Fruit fly (Drosophila melanogaster) whole organism, embryonic: ENCODE measurements around the gene CG13306.

Source experiments
- Aef1 ChIP-seq: fragments of 200-800 bp; sonication (Bioruptor generic); IDR thresholded peaks from 3 replicates; pipeline ENCODE4 v1.3.6; 2022; ENCODE audit warnings: missing biosample characterization, missing genetic modification characterization
- Bgb ChIP-seq: fragments of 200-800 bp; sonication (Bioruptor generic); IDR thresholded peaks from 2 replicates; pipeline ENCODE4 v1.3.6; 2022; ENCODE audit warnings: missing biosample characterization, missing genetic modification characterization; ENCODE audit not compliant: partially characterized antibody
- Blimp-1 ChIP-seq: fragments of 200-800 bp; sonication (Bioruptor generic); optimal IDR thresholded peaks from 3 replicates; lab custom pipeline; 2018; ENCODE audit warnings: missing biosample characterization, missing genetic modification characterization, mild to moderate bottlenecking, moderate library complexity, missing genetic modification reagents
- CG11696 ChIP-seq: fragments of 200-800 bp; sonication (Bioruptor generic); IDR thresholded peaks from 2 replicates; pipeline ENCODE4 v1.3.6; 2022; ENCODE audit warnings: missing biosample characterization, missing genetic modification characterization
- CG12659 ChIP-seq: fragments of 200-800 bp; sonication (Bioruptor generic); optimal IDR thresholded peaks from 3 replicates; lab custom pipeline; 2017; ENCODE audit warnings: mild to moderate bottlenecking, missing biosample characterization, missing genetic modification reagents, missing genetic modification characterization
- CG14667 ChIP-seq: fragments of 200-800 bp; sonication (Bioruptor generic); IDR thresholded peaks from 2 replicates; pipeline ENCODE4 v1.3.6; 2022; ENCODE audit warnings: missing biosample characterization, missing genetic modification characterization
- CG15073 ChIP-seq: fragments of 200-800 bp; sonication (Bioruptor generic); optimal IDR thresholded peaks from 2 replicates; lab custom pipeline; 2016; ENCODE audit warnings: missing biosample characterization, missing genetic modification characterization
- CG15601 ChIP-seq: fragments of 200-800 bp; sonication (Bioruptor generic); optimal IDR thresholded peaks from 3 replicates; lab custom pipeline; 2019; ENCODE audit warnings: missing biosample characterization, mild to moderate bottlenecking, missing genetic modification characterization, moderate library complexity
- CG1602 ChIP-seq: fragments of 200-800 bp; sonication (Bioruptor generic); optimal IDR thresholded peaks from 3 replicates; lab custom pipeline; 2016; ENCODE audit warnings: missing biosample characterization, missing genetic modification characterization
- CG1647 ChIP-seq: fragments of 200-800 bp; sonication (Bioruptor generic); optimal IDR thresholded peaks from 3 replicates; lab custom pipeline; 2016; ENCODE audit warnings: missing biosample characterization, missing genetic modification characterization
- CG16813 ChIP-seq: fragments of 200-800 bp; sonication (Bioruptor generic); IDR thresholded peaks from 3 replicates; pipeline ENCODE4 v1.3.6; 2022; ENCODE audit warnings: missing biosample characterization, missing genetic modification characterization; ENCODE audit not compliant: partially characterized antibody
- CG18476 ChIP-seq: fragments of 200-800 bp; sonication (Bioruptor generic); optimal IDR thresholded peaks from 2 replicates; lab custom pipeline; 2016; ENCODE audit warnings: missing biosample characterization, mild to moderate bottlenecking, missing genetic modification characterization
- CG18599 ChIP-seq: fragments of 200-800 bp; sonication (Bioruptor generic); optimal IDR thresholded peaks from 3 replicates; lab custom pipeline; 2017; ENCODE audit warnings: missing biosample characterization, missing genetic modification characterization, mild to moderate bottlenecking, moderate library complexity, missing genetic modification reagents
- CG2678 ChIP-seq: fragments of 200-800 bp; sonication (Bioruptor generic); optimal IDR thresholded peaks from 3 replicates; lab custom pipeline; 2019; ENCODE audit warnings: missing biosample characterization, mild to moderate bottlenecking, missing genetic modification characterization, moderate library complexity
- CG2889 ChIP-seq: fragments of 200-800 bp; sonication (Bioruptor generic); IDR thresholded peaks from 3 replicates; pipeline ENCODE4 v1.3.6; 2022; ENCODE audit warnings: missing biosample characterization, missing genetic modification characterization
- CG4424 ChIP-seq: fragments of 200-800 bp; sonication (Bioruptor generic); optimal IDR thresholded peaks from 3 replicates; lab custom pipeline; 2016; ENCODE audit warnings: missing biosample characterization, missing genetic modification characterization
- CG6791 ChIP-seq: fragments of 200-800 bp; sonication (Bioruptor generic); IDR thresholded peaks from 3 replicates; pipeline ENCODE4 v1.3.6; 2022; ENCODE audit warnings: missing biosample characterization, missing genetic modification characterization; ENCODE audit not compliant: partially characterized antibody
- CG7745 ChIP-seq: fragments of 200-800 bp; sonication (Bioruptor generic); optimal IDR thresholded peaks from 2 replicates; lab custom pipeline; 2018; ENCODE audit warnings: missing biosample characterization, mild to moderate bottlenecking, missing genetic modification characterization, moderate library complexity
- CG9727 ChIP-seq: fragments of 200-800 bp; sonication (Bioruptor generic); optimal IDR thresholded peaks from 3 replicates; lab custom pipeline; 2017; ENCODE audit warnings: missing biosample characterization, mild to moderate bottlenecking, missing genetic modification characterization
- CG9932 ChIP-seq: fragments of 200-800 bp; sonication (Bioruptor generic); IDR thresholded peaks from 2 replicates; pipeline ENCODE4 v1.3.6; 2022; ENCODE audit warnings: missing biosample characterization, missing genetic modification characterization
- Dp ChIP-seq: fragments of 200-800 bp; sonication (Bioruptor generic); optimal IDR thresholded peaks from 2 replicates; lab custom pipeline; 2018; ENCODE audit warnings: missing biosample characterization, mild to moderate bottlenecking, missing genetic modification characterization, moderate library complexity
- H15 ChIP-seq: fragments of 200-800 bp; sonication (Bioruptor generic); IDR thresholded peaks from 3 replicates; pipeline ENCODE4 v1.3.6; 2022; ENCODE audit warnings: missing biosample characterization, missing genetic modification characterization
- HHEX ChIP-seq: fragments of 200-800 bp; sonication (Bioruptor generic); optimal IDR thresholded peaks from 3 replicates; lab custom pipeline; 2017; ENCODE audit warnings: missing biosample characterization, mild to moderate bottlenecking, missing genetic modification characterization, missing genetic modification reagents
- Hmx ChIP-seq: fragments of 200-800 bp; sonication (Bioruptor generic); optimal IDR thresholded peaks from 2 replicates; lab custom pipeline; 2016; ENCODE audit warnings: missing biosample characterization, missing genetic modification characterization
- MBD-R2 ChIP-seq: fragments of 200-800 bp; sonication (Bioruptor generic); IDR thresholded peaks from 2 replicates; pipeline ENCODE4 v1.3.6; 2022; ENCODE audit warnings: missing biosample characterization, missing genetic modification characterization
- PHDP ChIP-seq: fragments of 200-800 bp; sonication (Bioruptor generic); optimal IDR thresholded peaks from 3 replicates; lab custom pipeline; 2018; ENCODE audit warnings: missing biosample characterization, mild to moderate bottlenecking, missing genetic modification characterization, moderate library complexity
- Pdp1 ChIP-seq, 2 experiments: fragments of 200-800 bp; sonication (Bioruptor generic); optimal IDR thresholded peaks; 3 replicates each; lab custom pipeline; 2016; ENCODE audit warnings: missing biosample characterization in 2 of 2, missing genetic modification characterization in 2 of 2, mild to moderate bottlenecking in 1 of 2, moderate library complexity in 1 of 2
- Rfx ChIP-seq: fragments of 200-800 bp; sonication (Bioruptor generic); IDR thresholded peaks from 2 replicates; pipeline ENCODE4 v1.3.6; 2022; ENCODE audit warnings: missing biosample characterization, missing genetic modification characterization
- Ssrp ChIP-seq: fragments of 200-800 bp; sonication (Bioruptor generic); optimal IDR thresholded peaks from 2 replicates; lab custom pipeline; 2018; ENCODE audit warnings: missing biosample characterization, mild to moderate bottlenecking, missing genetic modification characterization, moderate library complexity
- Taf1 ChIP-seq: fragments of 200-800 bp; sonication (Bioruptor generic); IDR thresholded peaks from 2 replicates; pipeline ENCODE4 v1.3.6; 2022; ENCODE audit warnings: missing biosample characterization, missing genetic modification characterization
- ac ChIP-seq: fragments of 200-800 bp; sonication (Bioruptor generic); optimal IDR thresholded peaks from 3 replicates; lab custom pipeline; 2017; ENCODE audit warnings: missing biosample characterization, mild to moderate bottlenecking, missing genetic modification characterization
- ash1 ChIP-seq: fragments of 200-800 bp; sonication (Bioruptor generic); optimal IDR thresholded peaks from 2 replicates; lab custom pipeline; 2018; ENCODE audit warnings: missing biosample characterization, mild to moderate bottlenecking, missing genetic modification characterization
- bowl ChIP-seq: fragments of 200-800 bp; sonication (Bioruptor generic); IDR thresholded peaks from 2 replicates; pipeline ENCODE4 v1.3.6; 2022; ENCODE audit warnings: missing biosample characterization, missing genetic modification characterization
- exex ChIP-seq: fragments of 200-800 bp; sonication (Bioruptor generic); optimal IDR thresholded peaks from 4 replicates; lab custom pipeline; 2018; ENCODE audit warnings: missing biosample characterization, mild to moderate bottlenecking, missing genetic modification characterization, moderate library complexity
- eyg ChIP-seq: fragments of 200-800 bp; sonication (Bioruptor generic); optimal IDR thresholded peaks from 3 replicates; lab custom pipeline; 2016; ENCODE audit warnings: missing biosample characterization, missing genetic modification characterization
- lola ChIP-seq, 3 experiments: fragments of >200 bp in 2 of 3; fragments of 200-800 bp in 1 of 3; sonication (Bioruptor generic) in 1 of 3; optimal IDR thresholded peaks; 2 replicates each; lab custom pipeline; 2017 to 2019; ENCODE audit warnings: missing biosample characterization in 3 of 3, missing genetic modification characterization in 3 of 3, mild to moderate bottlenecking in 1 of 3, moderate library complexity in 1 of 3
- mld ChIP-seq: fragments of 200-800 bp; sonication (Bioruptor generic); IDR thresholded peaks from 3 replicates; pipeline ENCODE4 v1.3.6; 2022; ENCODE audit warnings: missing biosample characterization, missing genetic modification characterization; ENCODE audit not compliant: partially characterized antibody
- onecut ChIP-seq: fragments of 200-800 bp; sonication (Bioruptor generic); IDR thresholded peaks from 2 replicates; pipeline ENCODE4 v1.3.6; 2022; ENCODE audit warnings: missing biosample characterization, missing genetic modification characterization
- pan ChIP-seq, 4 experiments: fragments of >200 bp in 3 of 4; fragments of 200-800 bp in 1 of 4; sonication (Bioruptor generic) in 1 of 4; optimal IDR thresholded peaks in 3 of 4; IDR thresholded peaks in 1 of 4; 2 replicates each; pipeline versions ENCODE4 v1.3.6 to Lab custom; 2017 to 2022; ENCODE audit warnings: missing biosample characterization in 2 of 4, missing genetic modification characterization in 2 of 4, mixed read lengths in 1 of 4
- pb ChIP-seq: fragments of 200-800 bp; sonication (Bioruptor generic); optimal IDR thresholded peaks from 3 replicates; lab custom pipeline; 2016; ENCODE audit warnings: missing biosample characterization, missing genetic modification characterization
- sens ChIP-seq: fragments of 200-800 bp; sonication (Bioruptor generic); peaks from one replicate; lab custom pipeline; 2016; ENCODE audit warnings: missing biosample characterization, missing genetic modification characterization
- slbo ChIP-seq: fragments of 200-800 bp; sonication (Bioruptor generic); IDR thresholded peaks from 2 replicates; pipeline ENCODE4 v1.3.6; 2022; ENCODE audit warnings: missing biosample characterization, missing genetic modification characterization
- sqz ChIP-seq: fragments of 200-800 bp; sonication (Bioruptor generic); optimal IDR thresholded peaks from 3 replicates; lab custom pipeline; 2018; ENCODE audit warnings: missing biosample characterization, mild to moderate bottlenecking, missing genetic modification characterization
- stwl ChIP-seq: fragments of 200-800 bp; sonication (Bioruptor generic); optimal IDR thresholded peaks from 3 replicates; lab custom pipeline; 2018; ENCODE audit warnings: missing biosample characterization, mild to moderate bottlenecking, missing genetic modification characterization, moderate library complexity
- toy ChIP-seq: fragments of 200-800 bp; sonication (Bioruptor generic); IDR thresholded peaks from 2 replicates; pipeline ENCODE4 v1.3.6; 2022; ENCODE audit warnings: missing biosample characterization, missing genetic modification characterization
- trh ChIP-seq: fragments of 200-800 bp; sonication (Bioruptor generic); optimal IDR thresholded peaks from 2 replicates; lab custom pipeline; 2016; ENCODE audit warnings: missing biosample characterization, missing genetic modification characterization
- wor ChIP-seq: fragments of 200-800 bp; sonication (Bioruptor generic); IDR thresholded peaks from 2 replicates; pipeline ENCODE4 v1.3.6; 2022; ENCODE audit warnings: missing biosample characterization, missing genetic modification characterization
- z ChIP-seq: fragments of 200-800 bp; sonication (Bioruptor generic); IDR thresholded peaks from 3 replicates; pipeline ENCODE4 v1.3.6; 2022; ENCODE audit warnings: missing biosample characterization, missing genetic modification characterization

CG13306 gene

dm6 chr3L:8772998-8773684 is 23.6 kb upstream of the CG13306 start:
- TF ChIP-seq CG2678 (tag; lab: Kevin White, UChicago) (peak; percentile 86), slbo (GFP tag; lab: Robert Waterston, UW) (0 out of 2 replicates have a peak, but pooled peaks have one; percentile 36), CG18476 (GFP tag; lab: Kevin White, UChicago) (peak; percentile 17), trh (GFP tag; lab: Kevin White, UChicago) (peak; percentile 35), CG12659 (GFP tag; lab: Kevin White, UChicago) (peak; percentile 53), Taf1 (GFP tag; lab: Robert Waterston, UW) (no peak), Pdp1 (GFP tag; optimal IDR thresholded peaks at IDR 0.05; lab: Kevin White, UChicago) (peak; percentile 8 to 61), CG18599 (GFP tag; lab: Kevin White, UChicago) (peak; percentile 24), bowl (GFP tag; lab: Robert Waterston, UW) (peak; percentile 23; the same call in 1 of the 2 replicates), CG11696 (GFP tag; lab: Robert Waterston, UW) (no peak), wor (GFP tag; lab: Robert Waterston, UW) (peak; percentile 60), Aef1 (GFP tag; lab: Robert Waterston, UW) (0 out of 3 replicates have a peak, but pooled peaks have one; percentile 18), HHEX (GFP tag; lab: Kevin White, UChicago) (peak; percentile 8), onecut (GFP tag; lab: Robert Waterston, UW) (peak; percentile 34; the same call in 1 of the 2 replicates), Hmx (GFP tag; lab: Kevin White, UChicago) (no peak), Blimp-1 (GFP tag; lab: Kevin White, UChicago) (peak; percentile 82), exex (tag; lab: Kevin White, UChicago) (no peak), CG15073 (GFP tag; lab: Kevin White, UChicago) (no peak), toy (no peak), CG6791 (GFP tag; lab: Robert Waterston, UW) (no peak), pan (optimal IDR thresholded peaks at IDR 0.05; lab: Kevin White, UChicago) (no peak), pan (GFP tag; optimal IDR thresholded peaks at IDR 0.05 in 1 of 2, IDR thresholded peaks at IDR 0.05 in 1 of 2) (peak in 1 of 2 experiments; percentile 86), H15 (GFP tag; lab: Robert Waterston, UW) (0 out of 3 replicates have a peak, but pooled peaks have one; percentile 54), CG1602 (GFP tag; lab: Kevin White, UChicago) (peak; percentile 60), Dp (no peak), CG7745 (tag; lab: Kevin White, UChicago) (no peak), eyg (no peak), sqz (peak; percentile 57), ash1 (GFP tag; lab: Kevin White, UChicago) (no peak), ac (GFP tag; lab: Kevin White, UChicago) (no peak), pb (GFP tag; lab: Kevin White, UChicago) (no peak), CG1647 (GFP tag; lab: Kevin White, UChicago) (no peak), CG14667 (peak; percentile 38; the same call in 1 of the 2 replicates), stwl (tag; lab: Kevin White, UChicago) (peak; percentile 4), PHDP (tag; lab: Kevin White, UChicago) (peak; percentile 86), CG2889 (GFP tag; lab: Robert Waterston, UW) (peak; percentile 44; the same call in 1 of the 3 replicates), CG9727 (GFP tag; lab: Kevin White, UChicago) (peak; percentile 68), mld (GFP tag; lab: Robert Waterston, UW) (no peak), z (GFP tag; lab: Robert Waterston, UW) (no peak), Ssrp (tag; lab: Kevin White, UChicago) (peak; percentile 79), CG9932 (GFP tag; lab: Robert Waterston, UW) (no peak), lola (GFP tag; optimal IDR thresholded peaks at IDR 0.05; lab: Kevin White, UChicago) (peak in 1 of 3 experiments; percentile 87), Bgb (GFP tag; lab: Robert Waterston, UW) (no peak), MBD-R2 (GFP tag; lab: Robert Waterston, UW) (no peak), CG16813 (GFP tag; lab: Robert Waterston, UW) (no peak), sens (GFP tag; lab: Kevin White, UChicago) (peak; percentile 96), CG4424 (GFP tag; lab: Kevin White, UChicago) (peak; percentile 78), CG15601 (peak; percentile 83), Rfx (GFP tag; lab: Robert Waterston, UW) (0 out of 2 replicates have a peak, but pooled peaks have one; percentile 31)
